Worm (Caenorhabditis elegans) whole organism, L1 larva: ENCODE data around the gene F13B12.3.

Experiments
- Y116A8C.19 ChIP-seq: sonication (generic microtip); optimal IDR thresholded peaks from 2 replicates; lab custom pipeline; 2016; ENCODE audit warnings: missing compliant biosample characterization, missing genetic modification characterization, borderline replicate concordance
- aha-1 ChIP-seq: fragments of 150-350 bp; optimal IDR thresholded peaks from 2 replicates; lab custom pipeline; 2014; ENCODE audit warnings: missing biosample characterization, missing genetic modification characterization
- alr-1 ChIP-seq: fragments of 200-800 bp; sonication (Bioruptor generic); optimal IDR thresholded peaks from 2 replicates; lab custom pipeline; 2018; ENCODE audit warnings: borderline replicate concordance, mild to moderate bottlenecking, missing genetic modification characterization, missing compliant biosample characterization
- ceh-82 ChIP-seq, 3 experiments: fragments of 150-350 bp in 1 of 3; sonication (generic microtip) in 2 of 3; optimal IDR thresholded peaks; 2 replicates each; lab custom pipeline; 2014 to 2017; ENCODE audit warnings: missing biosample characterization in 3 of 3, missing genetic modification characterization in 3 of 3
- dsc-1 ChIP-seq: sonication (generic microtip); optimal IDR thresholded peaks from 2 replicates; lab custom pipeline; 2016; ENCODE audit warnings: mild to moderate bottlenecking, missing genetic modification characterization, missing compliant biosample characterization
- egl-13 ChIP-seq: sonication (generic microtip); optimal IDR thresholded peaks from 2 replicates; lab custom pipeline; 2016; ENCODE audit warnings: missing genotype, missing genetic modification reagents, missing genetic modification characterization, missing compliant biosample characterization
- elt-2 ChIP-seq: sonication (generic microtip); optimal IDR thresholded peaks from 2 replicates; lab custom pipeline; 2016; ENCODE audit warnings: missing genetic modification characterization, mild to moderate bottlenecking, inconsistent platforms, missing compliant biosample characterization, missing genetic modification reagents
- hlh-17 ChIP-seq: fragments of 200-800 bp; sonication (Bioruptor generic); optimal IDR thresholded peaks from 2 replicates; lab custom pipeline; 2018; ENCODE audit warnings: missing genetic modification characterization, mild to moderate bottlenecking, missing compliant biosample characterization, moderate library complexity, borderline replicate concordance
- irx-1 ChIP-seq: sonication (generic microtip); optimal IDR thresholded peaks from 2 replicates; lab custom pipeline; 2016; ENCODE audit warnings: missing genetic modification characterization, missing compliant biosample characterization
- jun-1 ChIP-seq: fragments of 150-350 bp; optimal IDR thresholded peaks from 2 replicates; lab custom pipeline; 2014; ENCODE audit warnings: missing biosample characterization, missing genetic modification reagents, missing genetic modification characterization
- lin-13 ChIP-seq: fragments of 150-350 bp; optimal IDR thresholded peaks from 2 replicates; lab custom pipeline; 2014; ENCODE audit warnings: missing biosample characterization, missing genetic modification reagents, missing genetic modification characterization
- lin-14 ChIP-seq: fragments of 200-800 bp; sonication (Bioruptor generic); optimal IDR thresholded peaks from 2 replicates; lab custom pipeline; 2018; ENCODE audit warnings: mild to moderate bottlenecking, missing genetic modification characterization, moderate library complexity, missing compliant biosample characterization
- lin-15B ChIP-seq: fragments of 150-350 bp; sonication (generic microtip); optimal IDR thresholded peaks from 3 replicates; lab custom pipeline; 2014; ENCODE audit warnings: missing biosample characterization, missing genetic modification characterization
- lin-35 ChIP-seq, 2 experiments: fragments of 150-350 bp; optimal IDR thresholded peaks; 2 replicates each; lab custom pipeline; 2014; ENCODE audit warnings: missing biosample characterization in 2 of 2, missing genetic modification characterization in 2 of 2, missing genetic modification reagents in 2 of 2
- lin-39 ChIP-seq: fragments of 150-350 bp; optimal IDR thresholded peaks from 2 replicates; lab custom pipeline; 2014; ENCODE audit warnings: missing biosample characterization, missing genetic modification reagents, missing genetic modification characterization
- lsy-2 ChIP-seq, 2 experiments: fragments of 150-350 bp; optimal IDR thresholded peaks; 2 replicates each; lab custom pipeline; 2014; ENCODE audit warnings: missing biosample characterization in 2 of 2, missing genetic modification characterization in 2 of 2
- mab-9 ChIP-seq: fragments of 200-800 bp; sonication (Bioruptor generic); IDR thresholded peaks from 2 replicates; pipeline ENCODE4 v1.3.6; 2022; ENCODE audit warnings: missing genetic modification reagents, missing genetic modification characterization, missing compliant biosample characterization
- mep-1 ChIP-seq: fragments of 150-350 bp; optimal IDR thresholded peaks from 2 replicates; lab custom pipeline; 2014; ENCODE audit warnings: missing biosample characterization, missing genetic modification characterization
- nhr-11 ChIP-seq: fragments of 150-350 bp; optimal IDR thresholded peaks from 2 replicates; lab custom pipeline; 2014; ENCODE audit warnings: missing biosample characterization, missing genetic modification characterization
- nhr-12 ChIP-seq: sonication (generic microtip); optimal IDR thresholded peaks from 2 replicates; lab custom pipeline; 2017; ENCODE audit warnings: missing biosample characterization, missing genetic modification characterization
- nhr-20 ChIP-seq: sonication (generic microtip); optimal IDR thresholded peaks from 2 replicates; lab custom pipeline; 2016; ENCODE audit warnings: mild to moderate bottlenecking, missing genetic modification characterization, missing compliant biosample characterization
- nhr-237 ChIP-seq: fragments of 150-350 bp; optimal IDR thresholded peaks from 2 replicates; lab custom pipeline; 2014; ENCODE audit warnings: missing biosample characterization, missing genetic modification characterization
- nhr-84 ChIP-seq: sonication (generic microtip); optimal IDR thresholded peaks from 2 replicates; lab custom pipeline; 2017; ENCODE audit warnings: missing biosample characterization, missing genetic modification characterization
- nhr-85 ChIP-seq: sonication (generic microtip); peaks from one replicate; lab custom pipeline; 2016; ENCODE audit warnings: missing genetic modification characterization, inconsistent platforms, missing compliant biosample characterization
- pqm-1 ChIP-seq: sonication (generic microtip); optimal IDR thresholded peaks from 3 replicates; lab custom pipeline; 2017; ENCODE audit warnings: missing biosample characterization, missing genetic modification characterization
- rnt-1 ChIP-seq: sonication (generic microtip); optimal IDR thresholded peaks from 2 replicates; lab custom pipeline; 2016; ENCODE audit warnings: mild to moderate bottlenecking, missing genetic modification characterization, moderate library complexity, missing compliant biosample characterization
- snpc-4 ChIP-seq: fragments of 150-350 bp; optimal IDR thresholded peaks from 2 replicates; lab custom pipeline; 2014; ENCODE audit warnings: missing biosample characterization, missing genetic modification characterization
- snu-23 ChIP-seq: sonication (generic microtip); optimal IDR thresholded peaks from 2 replicates; lab custom pipeline; 2016; ENCODE audit warnings: missing genetic modification characterization, missing compliant biosample characterization
- sox-4 ChIP-seq: sonication (generic microtip); optimal IDR thresholded peaks from 2 replicates; lab custom pipeline; 2016; ENCODE audit warnings: missing genetic modification characterization, missing compliant biosample characterization
- sptf-1 ChIP-seq: fragments of 150-350 bp; optimal IDR thresholded peaks from 2 replicates; lab custom pipeline; 2014; ENCODE audit warnings: missing biosample characterization, missing genetic modification characterization
- sup-37 ChIP-seq: fragments of 200-800 bp; sonication (Bioruptor generic); optimal IDR thresholded peaks from 2 replicates; lab custom pipeline; 2018; ENCODE audit warnings: mild to moderate bottlenecking, missing genetic modification characterization, missing compliant biosample characterization
- swsn-7 ChIP-seq: sonication (generic microtip); optimal IDR thresholded peaks from 2 replicates; lab custom pipeline; 2016; ENCODE audit warnings: missing genetic modification characterization, missing compliant biosample characterization
- tlp-1 ChIP-seq: fragments of 150-350 bp; optimal IDR thresholded peaks from 2 replicates; lab custom pipeline; 2014; ENCODE audit warnings: missing biosample characterization, missing genetic modification characterization
- unc-30 ChIP-seq: sonication (generic microtip); optimal IDR thresholded peaks from 2 replicates; lab custom pipeline; 2017; ENCODE audit warnings: missing biosample characterization, missing genetic modification characterization
- unc-62 ChIP-seq: fragments of 150-350 bp; optimal IDR thresholded peaks from 2 replicates; lab custom pipeline; 2014; ENCODE audit warnings: missing biosample characterization, missing genetic modification reagents, missing genetic modification characterization
- zip-4 ChIP-seq: fragments of 200-800 bp; sonication (Bioruptor generic); optimal IDR thresholded peaks from 2 replicates; lab custom pipeline; 2018; ENCODE audit warnings: mild to moderate bottlenecking, missing genetic modification characterization, moderate library complexity, missing compliant biosample characterization

The F13B12.3 gene

ce11 chrIV:10463987-10464638, 25.2 kb downstream of the F13B12.3 start, which contains the start of gene ugt-43:
TSS of gene ugt-43 (plus strand) at chrIV:10464588.
- TF ChIP-seq tlp-1 (tag; lab: Kevin White, UChicago) (no peak), hlh-17 (no peak), elt-2 (tag; lab: Kevin White, UChicago) (peak; percentile 60), swsn-7 (no peak), nhr-11 (no peak), aha-1 (tag; lab: Kevin White, UChicago) (no peak)
- TF ChIP-seq, all 84 proteins: peak for 1

DNA sequence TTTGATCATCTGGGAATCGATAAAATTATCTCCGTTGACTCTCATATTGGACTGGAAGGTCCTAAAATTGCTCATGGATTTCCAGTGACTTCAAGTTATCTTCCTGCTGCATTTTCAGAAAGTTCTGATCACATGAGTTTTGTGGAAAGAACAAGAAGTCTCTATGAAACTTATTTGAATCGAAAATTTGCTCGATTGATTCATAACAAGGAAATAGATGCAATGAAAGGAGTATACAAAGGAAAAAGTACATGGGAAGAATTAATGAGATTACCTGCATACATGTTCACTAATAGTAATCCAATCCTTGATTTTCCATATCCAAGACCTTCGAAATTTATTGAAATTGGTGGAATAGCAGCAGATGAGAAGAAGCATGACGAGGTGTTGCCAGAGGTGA, 26.8 kb downstream of the F13B12.3 start:
- TF ChIP-seq lin-35 (GFP tag; optimal IDR thresholded peaks at IDR 0.05; lab: Kevin White, UChicago) (no peak), aha-1 (tag; lab: Kevin White, UChicago) (no peak), sptf-1 (tag; lab: Kevin White, UChicago) (no peak), unc-62 (GFP tag; lab: Kevin White, UChicago) (no peak), nhr-85 (tag; lab: Kevin White, UChicago) (no peak), unc-30 (tag; lab: Kevin White, UChicago) (no peak), nhr-12 (tag; lab: Kevin White, UChicago) (no peak), nhr-237 (tag; lab: Kevin White, UChicago) (no peak), snpc-4 (no peak), jun-1 (tag; lab: Kevin White, UChicago) (no peak), ceh-82 (tag; optimal IDR thresholded peaks at IDR 0.05; lab: Kevin White, UChicago) (no peak), lin-14 (GFP tag; lab: Kevin White, UChicago) (no peak), pqm-1 (tag; lab: Kevin White, UChicago) (no peak), lin-39 (tag; lab: Kevin White, UChicago) (no peak)

- TF ChIP-seq lsy-2 (tag; optimal IDR thresholded peaks at IDR 0.05; lab: Kevin White, UChicago) (peak in 1 of 2 experiments; percentile 19), Y116A8C.19 (tag; lab: Kevin White, UChicago) (no peak), elt-2 (tag; lab: Kevin White, UChicago) (peak; percentile 6)
These were observed 27.5 kb downstream of the F13B12.3 start for ce11 chrIV:10466398-10466797.

- TF ChIP-seq zip-4 (GFP tag; lab: Kevin White, UChicago): no peak
- TF ChIP-seq mep-1 (tag; lab: Kevin White, UChicago): no peak
- TF ChIP-seq alr-1 (tag; lab: Kevin White, UChicago): no peak
- TF ChIP-seq sup-37 (GFP tag; lab: Kevin White, UChicago): no peak
- no peak for TF ChIP-seq elt-2 (tag; lab: Kevin White, UChicago)
- no peak for TF ChIP-seq dsc-1 (tag; lab: Kevin White, UChicago)
- TF ChIP-seq lin-15B: no peak
- no peak for TF ChIP-seq sox-4 (tag; lab: Kevin White, UChicago)
- TF ChIP-seq ceh-82 (tag; optimal IDR thresholded peaks at IDR 0.05; lab: Kevin White, UChicago): no peak
- TF ChIP-seq egl-13 (tag; lab: Kevin White, UChicago): no peak
- TF ChIP-seq rnt-1 (tag; lab: Kevin White, UChicago): no peak
- no peak for TF ChIP-seq snu-23 (GFP tag; lab: Kevin White, UChicago)
- no peak for TF ChIP-seq nhr-84
- TF ChIP-seq nhr-20 (tag; lab: Kevin White, UChicago): no peak
- TF ChIP-seq lin-39 (tag; lab: Kevin White, UChicago): no peak
- no peak for TF ChIP-seq sptf-1 (tag; lab: Kevin White, UChicago)
- no peak for TF ChIP-seq lin-13 (GFP tag; lab: Kevin White, UChicago)
- TF ChIP-seq irx-1 (tag; lab: Kevin White, UChicago): no peak
- TF ChIP-seq snpc-4: no peak
- no peak for TF ChIP-seq mab-9 (GFP tag; lab: Robert Waterston, UW)
These were observed 28.4 kb downstream of the F13B12.3 start for ce11 chrIV:10467347-10467746.
